Worm (Caenorhabditis elegans): ENCODE measurements around the gene fbxa-30.

DNA sequence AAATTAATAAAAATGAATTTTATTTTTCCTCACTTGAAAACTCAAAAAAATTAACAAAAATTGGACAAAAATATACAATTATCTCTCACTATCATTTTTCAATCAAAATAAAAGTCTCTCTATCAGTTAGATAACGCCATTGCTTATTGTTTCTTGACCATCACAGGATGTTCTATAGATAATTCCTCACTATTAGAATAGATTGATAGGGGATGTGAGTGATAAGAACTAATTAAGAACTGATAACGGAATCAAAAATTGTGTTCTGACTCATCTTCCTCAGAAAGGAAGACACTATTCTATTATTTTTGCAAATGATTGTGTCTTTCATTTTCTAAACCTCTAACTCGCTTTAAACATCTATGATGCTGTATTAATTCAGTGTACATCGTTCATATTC, 13.7 kb upstream of the fbxa-30 start:
- TF ChIP-seq mdl-1 (tag; optimal IDR thresholded peaks at IDR 0.05), result no peak
- TF ChIP-seq ceh-16 (tag; optimal IDR thresholded peaks at IDR 0.05), result no peak
- TF ChIP-seq lin-13 (GFP tag; optimal IDR thresholded peaks at IDR 0.05), result no peak
- TF ChIP-seq lsy-2 (tag; optimal IDR thresholded peaks at IDR 0.05), result no peak
- TF ChIP-seq ama-1 (optimal IDR thresholded peaks at IDR 0.05), result no peak
- TF ChIP-seq F13H6.1 (tag; optimal IDR thresholded peaks at IDR 0.05), result no peak
- no peak for TF ChIP-seq snpc-4 (tag; optimal IDR thresholded peaks at IDR 0.05)
- TF ChIP-seq nhr-237 (tag; optimal IDR thresholded peaks at IDR 0.05), result no peak
- TF ChIP-seq unc-62 (GFP tag; optimal IDR thresholded peaks at IDR 0.05), result no peak
- TF ChIP-seq lin-39 (tag; optimal IDR thresholded peaks at IDR 0.05), result no peak
- TF ChIP-seq ceh-82 (tag; optimal IDR thresholded peaks at IDR 0.05), result no peak
